Worm (Caenorhabditis elegans) whole organism, L4 larva: Measurements from ENCODE around the gene ZK688.1.

Experiments used
- F10B5.3 ChIP-seq: sonication (generic microtip); optimal IDR thresholded peaks from 2 replicates; lab custom pipeline; 2016; ENCODE audit warnings: mild to moderate bottlenecking, missing genetic modification characterization, missing compliant biosample characterization
- F49E8.2 ChIP-seq: sonication (generic microtip); optimal IDR thresholded peaks from 2 replicates; lab custom pipeline; 2016; ENCODE audit warnings: missing compliant biosample characterization, mild to moderate bottlenecking, missing genetic modification characterization, borderline replicate concordance
- R02D3.7 ChIP-seq: fragments of 150-350 bp; sonication (generic microtip); optimal IDR thresholded peaks from 3 replicates; lab custom pipeline; 2014; ENCODE audit warnings: missing biosample characterization, missing genetic modification characterization
- Y105C5A.15 ChIP-seq: fragments of 200-800 bp; sonication (Bioruptor generic); IDR thresholded peaks from 2 replicates; pipeline ENCODE4 v1.3.6; 2022; ENCODE audit warnings: missing genetic modification characterization, missing compliant biosample characterization
- Y75B8A.6 ChIP-seq: fragments of 200-800 bp; sonication (Bioruptor generic); IDR thresholded peaks from 2 replicates; pipeline ENCODE4 v1.3.6; 2022; ENCODE audit warnings: missing genetic modification reagents, missing genetic modification characterization, missing compliant biosample characterization
- ZK546.5 ChIP-seq, 2 experiments: sonication (generic microtip); optimal IDR thresholded peaks; 2 replicates each; lab custom pipeline; 2017; ENCODE audit warnings: missing biosample characterization in 2 of 2, missing genetic modification characterization in 2 of 2
- aha-1 ChIP-seq: fragments of 150-350 bp; peaks from one replicate; lab custom pipeline; 2014; ENCODE audit warnings: missing biosample characterization, missing genetic modification characterization
- aly-2 ChIP-seq: sonication (generic microtip); optimal IDR thresholded peaks from 2 replicates; lab custom pipeline; 2018; ENCODE audit warnings: missing biosample characterization, missing genetic modification characterization
- ceh-62 ChIP-seq: sonication (generic microtip); optimal IDR thresholded peaks from 2 replicates; lab custom pipeline; 2017; ENCODE audit warnings: missing biosample characterization, missing genetic modification characterization
- ctbp-1 ChIP-seq: fragments of 200-800 bp; sonication (Bioruptor generic); IDR thresholded peaks from 2 replicates; pipeline ENCODE4 v1.3.6; 2022; ENCODE audit warnings: missing genetic modification reagents, missing genetic modification characterization, missing compliant biosample characterization
- daf-16 ChIP-seq, 3 experiments: sonication (generic microtip); optimal IDR thresholded peaks; 2 replicates each; lab custom pipeline; 2016 to 2017; ENCODE audit warnings: missing genetic modification characterization in 3 of 3, missing genetic modification reagents in 3 of 3, mild to moderate bottlenecking in 2 of 3, missing compliant biosample characterization in 2 of 3, missing biosample characterization in 1 of 3, moderate library complexity in 1 of 3
- daf-19 ChIP-seq: fragments of 200-800 bp; sonication (Bioruptor generic); conservative IDR thresholded peaks from 2 replicates; pipeline ENCODE4 v1.3.6; 2022; ENCODE audit warnings: missing genetic modification characterization, missing compliant biosample characterization
- dpl-1 ChIP-seq: fragments of 150-350 bp; optimal IDR thresholded peaks from 2 replicates; lab custom pipeline; 2014; ENCODE audit warnings: missing biosample characterization, missing genetic modification reagents, missing genetic modification characterization
- duxl-1 ChIP-seq: sonication (generic microtip); optimal IDR thresholded peaks from 2 replicates; lab custom pipeline; 2016; ENCODE audit warnings: mild to moderate bottlenecking, missing genetic modification characterization, moderate library complexity, missing compliant biosample characterization; ENCODE audit not compliant: poor library complexity
- dve-1 ChIP-seq: sonication (generic microtip); optimal IDR thresholded peaks from 2 replicates; lab custom pipeline; 2017; ENCODE audit warnings: antibody characterized with exemption, mild to moderate bottlenecking, missing genetic modification characterization, missing compliant biosample characterization; ENCODE audit not compliant: insufficient read depth
- egl-43 ChIP-seq: fragments of 200-800 bp; sonication (Bioruptor generic); IDR thresholded peaks from 2 replicates; pipeline ENCODE4 v1.3.6; 2022; ENCODE audit warnings: missing genetic modification reagents, missing genetic modification characterization, missing compliant biosample characterization
- gei-8 ChIP-seq: fragments of 200-800 bp; sonication (Bioruptor generic); optimal IDR thresholded peaks from 2 replicates; lab custom pipeline; 2018; ENCODE audit warnings: mild to moderate bottlenecking, missing genetic modification characterization, missing compliant biosample characterization
- hlh-11 ChIP-seq: fragments of 200-800 bp; sonication (Bioruptor generic); optimal IDR thresholded peaks from 2 replicates; lab custom pipeline; 2018; ENCODE audit warnings: mild to moderate bottlenecking, missing genetic modification characterization, missing compliant biosample characterization
- hlh-30 ChIP-seq: sonication (generic microtip); optimal IDR thresholded peaks from 2 replicates; lab custom pipeline; 2017; ENCODE audit warnings: antibody characterized with exemption, mild to moderate bottlenecking, missing genetic modification characterization, missing compliant biosample characterization; ENCODE audit not compliant: insufficient read depth
- hmg-1.1 ChIP-seq: fragments of 200-800 bp; sonication (Bioruptor generic); IDR thresholded peaks from 2 replicates; pipeline ENCODE4 v1.3.6; 2022; ENCODE audit warnings: missing genetic modification reagents, missing genetic modification characterization, missing compliant biosample characterization
- lim-7 ChIP-seq: fragments of 200-800 bp; sonication (Bioruptor generic); IDR thresholded peaks from 2 replicates; pipeline ENCODE4 v1.3.6; 2022; ENCODE audit warnings: missing genetic modification characterization, missing compliant biosample characterization
- lin-15B ChIP-seq: fragments of 150-350 bp; sonication (generic microtip); optimal IDR thresholded peaks from 3 replicates; lab custom pipeline; 2014; ENCODE audit warnings: missing biosample characterization, missing genetic modification characterization
- lin-29 ChIP-seq: fragments of 200-800 bp; sonication (Bioruptor generic); IDR thresholded peaks from 2 replicates; pipeline ENCODE4 v1.3.6; 2022; ENCODE audit warnings: missing genetic modification reagents, missing genetic modification characterization, missing compliant biosample characterization
- lin-38 ChIP-seq: fragments of 200-800 bp; sonication (Bioruptor generic); IDR thresholded peaks from 2 replicates; pipeline ENCODE4 v1.3.6; 2022; ENCODE audit warnings: missing genetic modification reagents, missing genetic modification characterization, missing compliant biosample characterization
- lin-39 ChIP-seq: fragments of 150-350 bp; optimal IDR thresholded peaks from 2 replicates; lab custom pipeline; 2014; ENCODE audit warnings: missing biosample characterization, missing genetic modification reagents, missing genetic modification characterization
- lir-3 ChIP-seq: sonication (generic microtip); optimal IDR thresholded peaks from 2 replicates; lab custom pipeline; 2016; ENCODE audit warnings: mild to moderate bottlenecking, missing genetic modification characterization, missing compliant biosample characterization
- lsy-2 ChIP-seq, 2 experiments: fragments of 150-350 bp in 1 of 2; sonication (generic microtip) in 1 of 2; optimal IDR thresholded peaks; 2 replicates each; lab custom pipeline; 2014 to 2017; ENCODE audit warnings: missing biosample characterization in 2 of 2, missing genetic modification characterization in 2 of 2
- madf-5 ChIP-seq, 2 experiments: fragments of 200-800 bp; sonication (Bioruptor generic); IDR thresholded peaks; 2 replicates each; pipeline ENCODE4 v1.3.6; 2022; ENCODE audit warnings: missing compliant biosample characterization in 2 of 2, missing genetic modification characterization in 2 of 2
- madf-9 ChIP-seq: fragments of 200-800 bp; sonication (Bioruptor generic); conservative IDR thresholded peaks from 2 replicates; pipeline ENCODE4 v1.3.6; 2022; ENCODE audit warnings: missing genetic modification reagents, missing genetic modification characterization, missing compliant biosample characterization
- mdt-29 ChIP-seq: fragments of 200-800 bp; sonication (Bioruptor generic); IDR thresholded peaks from 2 replicates; pipeline ENCODE4 v1.3.6; 2022; ENCODE audit warnings: missing genetic modification reagents, missing genetic modification characterization, missing compliant biosample characterization
- mes-2 ChIP-seq: sonication (generic microtip); optimal IDR thresholded peaks from 2 replicates; lab custom pipeline; 2016; ENCODE audit warnings: missing genotype, mild to moderate bottlenecking, missing genetic modification characterization, missing compliant biosample characterization; ENCODE audit not compliant: poor library complexity, severe bottlenecking
- mxl-2 ChIP-seq: fragments of 200-800 bp; sonication (Bioruptor generic); conservative IDR thresholded peaks from 2 replicates; pipeline ENCODE4 v1.3.6; 2022; ENCODE audit warnings: missing genetic modification reagents, missing genetic modification characterization, missing compliant biosample characterization
- nhr-102 ChIP-seq: sonication (generic microtip); optimal IDR thresholded peaks from 2 replicates; lab custom pipeline; 2016; ENCODE audit warnings: mild to moderate bottlenecking, missing genetic modification characterization, moderate library complexity, missing compliant biosample characterization
- nhr-237 ChIP-seq: sonication (generic microtip); optimal IDR thresholded peaks from 2 replicates; lab custom pipeline; 2017; ENCODE audit warnings: missing biosample characterization, missing genetic modification characterization
- nhr-25 ChIP-seq: sonication (generic microtip); optimal IDR thresholded peaks from 2 replicates; lab custom pipeline; 2017; ENCODE audit warnings: missing genetic modification characterization, mild to moderate bottlenecking, missing compliant biosample characterization, antibody characterized with exemption, moderate library complexity, borderline replicate concordance; ENCODE audit not compliant: insufficient read depth
- nhr-6 ChIP-seq: fragments of 150-350 bp; optimal IDR thresholded peaks from 2 replicates; lab custom pipeline; 2014; ENCODE audit warnings: missing biosample characterization, missing genetic modification characterization
- set-16 ChIP-seq: fragments of 200-800 bp; sonication (Bioruptor generic); IDR thresholded peaks from 2 replicates; pipeline ENCODE4 v1.3.6; 2022; ENCODE audit warnings: missing genetic modification reagents, missing genetic modification characterization, missing compliant biosample characterization
- unc-130 ChIP-seq: sonication (generic microtip); optimal IDR thresholded peaks from 2 replicates; lab custom pipeline; 2016; ENCODE audit warnings: missing genetic modification reagents, missing genetic modification characterization, missing compliant biosample characterization
- zag-1 ChIP-seq: fragments of 150-350 bp; optimal IDR thresholded peaks from 2 replicates; lab custom pipeline; 2014; ENCODE audit warnings: missing biosample characterization, missing genetic modification characterization
- zfp-2 ChIP-seq: sonication (generic microtip); optimal IDR thresholded peaks from 2 replicates; lab custom pipeline; 2016; ENCODE audit warnings: mild to moderate bottlenecking, missing genetic modification characterization, missing compliant biosample characterization
- ztf-7 ChIP-seq: fragments of 150-350 bp; optimal IDR thresholded peaks from 2 replicates; lab custom pipeline; 2014; ENCODE audit warnings: missing biosample characterization, missing genetic modification characterization

The ZK688.1 gene

ce11 chrIII:7909263-7909662 lies at the start of gene ZK688.1:
Gene ZK688.1 (plus strand): TSS chrIII:7909563.
- no peak for TF ChIP-seq dve-1
- TF ChIP-seq F49E8.2 (tag; lab: Kevin White, UChicago), result no peak
- no peak for TF ChIP-seq R02D3.7 (tag; lab: Kevin White, UChicago)
- TF ChIP-seq zag-1 (tag; lab: Kevin White, UChicago), result no peak
- no peak for TF ChIP-seq lin-38
- TF ChIP-seq nhr-237 (tag; lab: Kevin White, UChicago), result no peak
- no peak for TF ChIP-seq madf-9 (GFP tag; lab: Robert Waterston, UW)
- TF ChIP-seq Y75B8A.6 (GFP tag; lab: Robert Waterston, UW), result no peak
- no peak for TF ChIP-seq egl-43 (GFP tag; lab: Robert Waterston, UW)
- no peak for TF ChIP-seq hlh-30
- TF ChIP-seq lin-15B (tag; lab: Kevin White, UChicago), result no peak
- no peak for TF ChIP-seq unc-130
- TF ChIP-seq ztf-7 (tag; lab: Kevin White, UChicago), result no peak
- no peak for TF ChIP-seq lin-39
- no peak for TF ChIP-seq ctbp-1 (GFP tag; lab: Robert Waterston, UW)
- TF ChIP-seq nhr-102 (tag; lab: Kevin White, UChicago), result no peak
- no peak for TF ChIP-seq ZK546.5 (tag; optimal IDR thresholded peaks at IDR 0.05; lab: Kevin White, UChicago)
- TF ChIP-seq duxl-1 (tag; lab: Kevin White, UChicago), result no peak
- TF ChIP-seq mxl-2 (GFP tag; lab: Robert Waterston, UW), result no peak
- TF ChIP-seq set-16 (GFP tag; lab: Robert Waterston, UW), result no peak

- no peak for TF ChIP-seq gei-8
- no peak for TF ChIP-seq Y105C5A.15 (GFP tag; lab: Robert Waterston, UW)
- TF ChIP-seq daf-16 (GFP tag; optimal IDR thresholded peaks at IDR 0.05; lab: Kevin White, UChicago), result no peak
- TF ChIP-seq daf-16 (tag; optimal IDR thresholded peaks at IDR 0.05; lab: Kevin White, UChicago), result peak; percentile 5
- peak; percentile 31 for TF ChIP-seq hlh-30
- no peak for TF ChIP-seq lin-39
- TF ChIP-seq daf-19 (GFP tag; lab: Robert Waterston, UW), result no peak
- TF ChIP-seq mdt-29, result no peak
- TF ChIP-seq nhr-102 (tag; lab: Kevin White, UChicago), result no peak
- TF ChIP-seq hlh-11 (tag; lab: Kevin White, UChicago), result peak; percentile 3
These were observed 48.5 kb upstream of the ZK688.1 start, which contains the start of gene cuc-1 for ce11 chrIII:7860885-7861284. Gene cuc-1 (minus strand): TSS chrIII:7860985.

ce11 chrIII:7861535-7862120 lies 47.7 kb upstream of the ZK688.1 start, which contains the start of gene snr-5:
Gene snr-5 (plus strand): TSS chrIII:7862070.
- TF ChIP-seq lir-3 (tag; lab: Kevin White, UChicago) (no peak), lim-7 (GFP tag; lab: Robert Waterston, UW) (no peak), aha-1 (tag; lab: Kevin White, UChicago) (no peak), mes-2 (peak; percentile 48), F10B5.3 (tag; lab: Kevin White, UChicago) (no peak), nhr-25 (no peak), hmg-1.1 (GFP tag; lab: Robert Waterston, UW) (no peak), zag-1 (tag; lab: Kevin White, UChicago) (no peak), lin-39 (no peak), dpl-1 (peak; percentile 29), lin-29 (GFP tag; lab: Robert Waterston, UW) (no peak), madf-5 (GFP tag; IDR thresholded peaks at IDR 0.05; lab: Robert Waterston, UW) (no peak), zfp-2 (no peak), lsy-2 (tag; optimal IDR thresholded peaks at IDR 0.05; lab: Kevin White, UChicago) (peak in 1 of 2 experiments; percentile 46), aly-2 (tag; lab: Kevin White, UChicago) (no peak), daf-16 (GFP tag; optimal IDR thresholded peaks at IDR 0.05; lab: Kevin White, UChicago) (no peak), daf-16 (tag; optimal IDR thresholded peaks at IDR 0.05; lab: Kevin White, UChicago) (peak; percentile 10), lin-38 (no peak), ceh-62 (tag; lab: Kevin White, UChicago) (no peak), nhr-6 (tag; lab: Kevin White, UChicago) (no peak)
